Fruit fly (Drosophila melanogaster) whole organism, prepupa: ENCODE results near the gene CG43407.

ENCODE experiments used
- Blimp-1 ChIP-seq: fragments of 200-800 bp; sonication (Bioruptor generic); optimal IDR thresholded peaks from 3 replicates; lab custom pipeline; 2017; ENCODE audit warnings: missing biosample characterization, missing genetic modification characterization, mild to moderate bottlenecking, moderate library complexity, missing genetic modification reagents
- CG10631 ChIP-seq: fragments of 200-800 bp; sonication (Bioruptor generic); optimal IDR thresholded peaks from 2 replicates; lab custom pipeline; 2016; ENCODE audit warnings: missing biosample characterization, missing genetic modification characterization
- CG10669 ChIP-seq: fragments of 200-800 bp; sonication (Bioruptor generic); optimal IDR thresholded peaks from 3 replicates; lab custom pipeline; 2018; ENCODE audit warnings: missing biosample characterization, mild to moderate bottlenecking, missing genetic modification characterization, moderate library complexity
- CG11294 ChIP-seq: fragments of 200-800 bp; sonication (Bioruptor generic); IDR thresholded peaks from 2 replicates; pipeline ENCODE4 v1.3.6; 2022; ENCODE audit warnings: missing biosample characterization, missing genetic modification characterization
- CG11762 ChIP-seq: fragments of 200-800 bp; sonication (Bioruptor generic); optimal IDR thresholded peaks from 3 replicates; lab custom pipeline; 2016; ENCODE audit warnings: missing biosample characterization, missing genetic modification characterization; ENCODE audit not compliant: insufficient read depth
- CG15336 ChIP-seq: fragments of 200-800 bp; sonication (Bioruptor generic); IDR thresholded peaks from 2 replicates; pipeline ENCODE4 v1.3.6; 2022; ENCODE audit warnings: missing biosample characterization, missing genetic modification characterization
- CG1621 ChIP-seq: fragments of 200-800 bp; sonication (Bioruptor generic); optimal IDR thresholded peaks from 3 replicates; lab custom pipeline; 2018; ENCODE audit warnings: missing biosample characterization, mild to moderate bottlenecking, missing genetic modification characterization
- CG16779 ChIP-seq: fragments of 200-800 bp; sonication (Bioruptor generic); optimal IDR thresholded peaks from 3 replicates; lab custom pipeline; 2017; ENCODE audit warnings: missing biosample characterization, mild to moderate bottlenecking, missing genetic modification characterization
- CG3032 ChIP-seq: fragments of 200-800 bp; optimal IDR thresholded peaks from 2 replicates; lab custom pipeline; 2019; ENCODE audit warnings: missing biosample characterization, mild to moderate bottlenecking, missing genetic modification characterization, moderate library complexity
- CG31627 ChIP-seq: fragments of 200-800 bp; sonication (Bioruptor generic); optimal IDR thresholded peaks from 3 replicates; lab custom pipeline; 2016; ENCODE audit warnings: missing biosample characterization, missing genetic modification characterization
- CG32006 ChIP-seq: fragments of 200-800 bp; sonication (Bioruptor generic); optimal IDR thresholded peaks from 3 replicates; lab custom pipeline; 2017; ENCODE audit warnings: missing biosample characterization, mild to moderate bottlenecking, missing genetic modification characterization
- CG34406 ChIP-seq: fragments of 200-800 bp; sonication (Bioruptor generic); optimal IDR thresholded peaks from 3 replicates; lab custom pipeline; 2016; ENCODE audit warnings: missing biosample characterization, missing genetic modification characterization
- CG6163 ChIP-seq: fragments of 200-800 bp; sonication (Bioruptor generic); IDR thresholded peaks from 3 replicates; pipeline ENCODE4 v1.3.6; 2022; ENCODE audit warnings: missing biosample characterization, missing genetic modification characterization
- CG6792 ChIP-seq: fragments of 200-800 bp; sonication (Bioruptor generic); optimal IDR thresholded peaks from 3 replicates; lab custom pipeline; 2016; ENCODE audit warnings: missing biosample characterization, missing genetic modification characterization
- CG6854 ChIP-seq: fragments of 200-800 bp; sonication (Bioruptor generic); optimal IDR thresholded peaks from 2 replicates; lab custom pipeline; 2017; ENCODE audit warnings: missing biosample characterization, mild to moderate bottlenecking, missing genetic modification characterization
- CG7368 ChIP-seq: fragments of 200-800 bp; sonication (Bioruptor generic); optimal IDR thresholded peaks from 3 replicates; lab custom pipeline; 2016; ENCODE audit warnings: missing biosample characterization, missing genetic modification characterization
- CG8119 ChIP-seq: fragments of 200-800 bp; sonication (Bioruptor generic); IDR thresholded peaks from 3 replicates; pipeline ENCODE4 v1.3.6; 2022; ENCODE audit warnings: missing biosample characterization, missing genetic modification characterization
- CG8319 ChIP-seq: fragments of 200-800 bp; sonication (Bioruptor generic); optimal IDR thresholded peaks from 3 replicates; lab custom pipeline; 2016; ENCODE audit warnings: missing biosample characterization, missing genetic modification characterization
- CG8632 ChIP-seq: fragments of 200-800 bp; sonication (Bioruptor generic); optimal IDR thresholded peaks from 3 replicates; lab custom pipeline; 2016; ENCODE audit warnings: missing biosample characterization, missing genetic modification characterization
- CG9139 ChIP-seq: fragments of 200-800 bp; sonication (Bioruptor generic); optimal IDR thresholded peaks from 3 replicates; lab custom pipeline; 2017; ENCODE audit warnings: missing biosample characterization, mild to moderate bottlenecking, missing genetic modification characterization
- Eip75B ChIP-seq: fragments of 200-800 bp; sonication (Bioruptor generic); optimal IDR thresholded peaks from 3 replicates; lab custom pipeline; 2016; ENCODE audit warnings: missing biosample characterization, missing genetic modification characterization
- Eip78C ChIP-seq: fragments of 200-800 bp; sonication (Bioruptor generic); peaks from one replicate; lab custom pipeline; 2016; ENCODE audit warnings: missing biosample characterization, missing genetic modification characterization
- Eip93F ChIP-seq: fragments of 200-800 bp; sonication (Bioruptor generic); optimal IDR thresholded peaks from 2 replicates; lab custom pipeline; 2016; ENCODE audit warnings: missing biosample characterization, mild to moderate bottlenecking, missing genetic modification characterization
- Ets21C ChIP-seq: fragments of 200-800 bp; sonication (Bioruptor generic); optimal IDR thresholded peaks from 3 replicates; lab custom pipeline; 2016; ENCODE audit warnings: missing biosample characterization, missing genetic modification characterization
- Ets96B ChIP-seq: fragments of 200-800 bp; optimal IDR thresholded peaks from 2 replicates; lab custom pipeline; 2019; ENCODE audit warnings: missing biosample characterization, mild to moderate bottlenecking, missing genetic modification characterization, moderate library complexity
- Gug ChIP-seq: fragments of 200-800 bp; sonication (Bioruptor generic); IDR thresholded peaks from 2 replicates; pipeline ENCODE4 v1.3.6; 2022; ENCODE audit warnings: missing biosample characterization, missing genetic modification characterization
- Hr38 ChIP-seq: sonication (Bioruptor generic); optimal IDR thresholded peaks from 2 replicates; lab custom pipeline; 2016; ENCODE audit warnings: missing biosample characterization, missing genetic modification characterization
- Hr39 ChIP-seq: fragments of 200-800 bp; sonication (Bioruptor generic); optimal IDR thresholded peaks from 2 replicates; lab custom pipeline; 2016; ENCODE audit warnings: missing biosample characterization, missing genetic modification characterization
- Lpt ChIP-seq: fragments of 200-800 bp; sonication (Bioruptor generic); optimal IDR thresholded peaks from 3 replicates; lab custom pipeline; 2016; ENCODE audit warnings: missing biosample characterization, missing genetic modification characterization
- Smox ChIP-seq: fragments of 200-800 bp; sonication (Bioruptor generic); optimal IDR thresholded peaks from 3 replicates; lab custom pipeline; 2016; ENCODE audit warnings: missing biosample characterization, missing genetic modification characterization
- Sox15 ChIP-seq: fragments of 200-800 bp; sonication (Bioruptor generic); optimal IDR thresholded peaks from 3 replicates; lab custom pipeline; 2016; ENCODE audit warnings: missing biosample characterization, missing genetic modification characterization
- achi ChIP-seq: fragments of 200-800 bp; sonication (Bioruptor generic); optimal IDR thresholded peaks from 3 replicates; lab custom pipeline; 2016; ENCODE audit warnings: missing biosample characterization, missing genetic modification characterization
- cyc ChIP-seq: fragments of 200-800 bp; sonication (Bioruptor generic); optimal IDR thresholded peaks from 3 replicates; lab custom pipeline; 2016; ENCODE audit warnings: missing biosample characterization, missing genetic modification characterization
- dac ChIP-seq: fragments of 200-800 bp; sonication (Bioruptor generic); optimal IDR thresholded peaks from 2 replicates; lab custom pipeline; 2017; ENCODE audit warnings: missing biosample characterization, mild to moderate bottlenecking, missing genetic modification characterization
- esn ChIP-seq: fragments of 200-800 bp; sonication (Bioruptor generic); optimal IDR thresholded peaks from 2 replicates; lab custom pipeline; 2016; ENCODE audit warnings: missing biosample characterization, mild to moderate bottlenecking, missing genetic modification characterization, moderate library complexity
- fd59A ChIP-seq: fragments of 200-800 bp; sonication (Bioruptor generic); optimal IDR thresholded peaks from 2 replicates; lab custom pipeline; 2017; ENCODE audit warnings: missing biosample characterization, mild to moderate bottlenecking, missing genetic modification characterization, missing genetic modification reagents
- fkh ChIP-seq: fragments of 200-800 bp; sonication (Bioruptor generic); optimal IDR thresholded peaks from 3 replicates; lab custom pipeline; 2017; ENCODE audit warnings: missing biosample characterization, mild to moderate bottlenecking, missing genetic modification characterization, moderate library complexity
- lz ChIP-seq: fragments of 200-800 bp; sonication (Bioruptor generic); optimal IDR thresholded peaks from 3 replicates; lab custom pipeline; 2016; ENCODE audit warnings: missing biosample characterization, missing genetic modification characterization
- net ChIP-seq: fragments of 200-800 bp; sonication (Bioruptor generic); optimal IDR thresholded peaks from 3 replicates; lab custom pipeline; 2016; ENCODE audit warnings: missing biosample characterization, missing genetic modification characterization
- pdm3 ChIP-seq: fragments of 200-800 bp; sonication (Bioruptor generic); optimal IDR thresholded peaks from 3 replicates; lab custom pipeline; 2016; ENCODE audit warnings: missing biosample characterization, missing genetic modification characterization
- spab ChIP-seq: fragments of 200-800 bp; sonication (Bioruptor generic); optimal IDR thresholded peaks from 2 replicates; lab custom pipeline; 2017; ENCODE audit warnings: missing biosample characterization, mild to moderate bottlenecking, missing genetic modification characterization, missing genetic modification reagents
- ss ChIP-seq, 2 experiments: fragments of 200-800 bp; sonication (Bioruptor generic); optimal IDR thresholded peaks; 2 replicates in 1 of 2; 3 replicates in 1 of 2; lab custom pipeline; 2017 to 2018; ENCODE audit warnings: mild to moderate bottlenecking in 2 of 2, missing biosample characterization in 2 of 2, missing genetic modification characterization in 2 of 2, moderate library complexity in 1 of 2
- topi ChIP-seq: fragments of 200-800 bp; sonication (Bioruptor generic); optimal IDR thresholded peaks from 3 replicates; lab custom pipeline; 2016; ENCODE audit warnings: missing biosample characterization, missing genetic modification characterization
- vri ChIP-seq: fragments of 200-800 bp; sonication (Bioruptor generic); optimal IDR thresholded peaks from 3 replicates; lab custom pipeline; 2016; ENCODE audit warnings: missing biosample characterization, mild to moderate bottlenecking, missing genetic modification characterization

Gene CG43407

DNA sequence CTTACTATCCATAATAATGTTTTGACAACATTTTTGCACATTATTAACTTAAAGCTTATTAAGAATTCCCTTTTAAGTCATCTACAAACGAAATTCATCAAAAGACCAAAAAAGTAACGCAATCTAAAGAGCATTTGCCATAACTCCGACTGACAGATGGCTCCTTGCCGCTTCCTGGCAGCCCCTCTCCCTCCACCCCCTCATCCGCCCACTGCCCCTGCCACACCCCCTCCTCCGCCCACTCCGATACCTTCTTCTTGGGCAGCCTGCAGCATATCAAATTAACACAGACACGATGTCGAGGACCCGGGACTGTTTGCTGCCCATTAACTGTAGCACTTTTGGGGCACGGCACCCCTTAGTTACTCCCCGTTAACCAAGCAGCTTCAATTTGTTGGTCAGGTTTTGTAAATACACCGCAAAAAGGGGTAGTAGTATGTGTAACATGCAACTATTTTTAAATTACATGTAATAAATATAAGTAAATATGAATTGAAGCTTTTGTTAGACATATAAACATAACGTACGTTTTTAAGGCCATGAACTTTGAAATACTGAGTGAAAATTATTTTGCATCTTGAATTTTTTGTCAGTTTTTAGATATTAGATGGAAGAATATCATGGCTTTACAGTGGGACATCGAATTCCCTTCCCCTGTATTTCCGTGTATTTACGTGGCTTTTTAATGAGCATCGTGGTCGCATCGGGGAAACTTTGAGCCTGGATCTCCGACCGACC, 17.9 kb downstream of the CG43407 start (continued):
- TF ChIP-seq ss (GFP tag; optimal IDR thresholded peaks at IDR 0.05; lab: Kevin White, UChicago): peak in 1 of 2 experiments; percentile 35
- TF ChIP-seq Lpt (GFP tag; lab: Kevin White, UChicago): no peak
- peak; percentile 4 for TF ChIP-seq vri (GFP tag; lab: Kevin White, UChicago)
- TF ChIP-seq spab (GFP tag; lab: Kevin White, UChicago): peak; percentile 26
- no peak for TF ChIP-seq Ets21C
- no peak for TF ChIP-seq CG7368 (GFP tag; lab: Kevin White, UChicago)
- TF ChIP-seq CG16779: no peak
- TF ChIP-seq achi: peak; percentile 49
- TF ChIP-seq lz: peak; percentile 42
- peak; percentile 27 for TF ChIP-seq fd59A (GFP tag; lab: Kevin White, UChicago)
- peak; percentile 55 for TF ChIP-seq CG3032 (tag; lab: Kevin White, UChicago)
- no peak for TF ChIP-seq Blimp-1 (GFP tag; lab: Kevin White, UChicago)
- TF ChIP-seq CG8319 (GFP tag; lab: Kevin White, UChicago): peak; percentile 9
- TF ChIP-seq dac (GFP tag; lab: Kevin White, UChicago): no peak
- TF ChIP-seq pdm3 (GFP tag; lab: Kevin White, UChicago): no peak
- no peak for TF ChIP-seq CG6163
- TF ChIP-seq Gug: no peak
- TF ChIP-seq cyc: peak; percentile 43
- TF ChIP-seq CG1621: no peak
- TF ChIP-seq CG9139: no peak
- no peak for TF ChIP-seq Sox15 (GFP tag; lab: Kevin White, UChicago)
- peak; percentile 39 for TF ChIP-seq CG34406 (GFP tag; lab: Kevin White, UChicago)
- TF ChIP-seq CG8632 (GFP tag; lab: Kevin White, UChicago): peak; percentile 18
- TF ChIP-seq CG6792 (GFP tag; lab: Kevin White, UChicago): peak; percentile 37
- peak; percentile 27; the same call in 1 of the 3 replicates for TF ChIP-seq CG8119 (GFP tag; lab: Robert Waterston, UW)
- peak; percentile 14 for TF ChIP-seq Hr39 (GFP tag; lab: Kevin White, UChicago)
- no peak for TF ChIP-seq CG15336
- TF ChIP-seq fkh (GFP tag; lab: Kevin White, UChicago): no peak
- TF ChIP-seq, all 60 proteins: peak for 34

DNA sequence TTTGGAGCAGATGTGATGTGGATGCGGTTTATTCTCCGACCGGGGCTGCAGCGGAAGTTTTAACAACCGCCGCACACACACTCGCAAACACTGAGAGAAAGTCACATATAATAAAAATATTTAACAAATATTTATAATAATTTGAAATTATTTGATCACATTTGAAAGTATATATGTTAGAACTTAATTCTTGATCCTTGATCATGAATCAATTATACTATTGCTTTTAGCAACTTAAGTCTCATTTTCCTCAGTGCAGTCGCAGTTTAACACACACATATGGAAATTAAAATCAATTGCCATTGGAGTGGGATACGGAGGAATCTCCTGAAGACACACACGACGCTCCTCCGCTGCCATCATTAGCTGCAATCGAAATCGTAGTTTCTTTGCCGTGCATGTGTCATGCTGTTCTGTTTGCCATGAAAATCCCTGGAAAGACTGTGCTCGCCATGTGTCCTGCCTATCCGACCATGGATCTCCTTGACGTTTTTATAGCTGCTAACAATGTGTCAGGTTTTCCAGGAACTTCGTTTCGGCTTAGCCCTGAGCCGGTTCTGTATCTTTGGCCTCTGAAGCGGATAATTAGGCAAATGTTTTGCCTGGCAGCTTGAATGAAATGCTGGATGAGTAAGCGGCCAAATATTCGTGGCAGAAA, 19.9 kb downstream of the CG43407 start:
- TF ChIP-seq Hr38 (GFP tag; lab: Kevin White, UChicago) (no peak), Smox (GFP tag; lab: Kevin White, UChicago) (peak; percentile 51), esn (GFP tag; lab: Kevin White, UChicago) (peak; percentile 70), CG6792 (GFP tag; lab: Kevin White, UChicago) (peak; percentile 70), CG10631 (GFP tag; lab: Kevin White, UChicago) (peak; percentile 74), Eip75B (GFP tag; lab: Kevin White, UChicago) (peak; percentile 45), ss (GFP tag; optimal IDR thresholded peaks at IDR 0.05; lab: Kevin White, UChicago) (peak; percentile 72 to 80), CG11762 (GFP tag; lab: Kevin White, UChicago) (peak; percentile 53), cyc (peak; percentile 53), CG10669 (GFP tag; lab: Kevin White, UChicago) (peak; percentile 76), achi (peak; percentile 75), CG32006 (GFP tag; lab: Kevin White, UChicago) (peak; percentile 65), CG31627 (peak; percentile 49), fkh (GFP tag; lab: Kevin White, UChicago) (peak; percentile 13), CG8632 (GFP tag; lab: Kevin White, UChicago) (peak; percentile 70), Ets96B (tag; lab: Kevin White, UChicago) (peak; percentile 79), Hr39 (GFP tag; lab: Kevin White, UChicago) (peak; percentile 45), vri (GFP tag; lab: Kevin White, UChicago) (peak; percentile 42), spab (GFP tag; lab: Kevin White, UChicago) (peak; percentile 71), lz (peak; percentile 36), topi (GFP tag; lab: Kevin White, UChicago) (peak; percentile 63), CG16779 (peak; percentile 32), net (GFP tag; lab: Kevin White, UChicago) (peak; percentile 69), Sox15 (GFP tag; lab: Kevin White, UChicago) (peak; percentile 39), CG6854 (peak; percentile 69), CG1621 (peak; percentile 66), Blimp-1 (GFP tag; lab: Kevin White, UChicago) (peak; percentile 52), CG7368 (GFP tag; lab: Kevin White, UChicago) (peak; percentile 63), Eip93F (GFP tag; lab: Kevin White, UChicago) (no peak), CG11294 (GFP tag; lab: Robert Waterston, UW) (no peak), Lpt (GFP tag; lab: Kevin White, UChicago) (peak; percentile 55), Gug (0 out of 2 replicates have a peak, but pooled peaks have one; percentile 35), CG34406 (GFP tag; lab: Kevin White, UChicago) (peak; percentile 72), CG9139 (peak; percentile 53), dac (GFP tag; lab: Kevin White, UChicago) (no peak), Eip78C (GFP tag; lab: Kevin White, UChicago) (peak; percentile 89)
